Fruit fly (Drosophila melanogaster): ENCODE results near the gene Pgls.

Gene Pgls

dm6 chrX:10876451-10876850 is 29.2 kb downstream of the Pgls start:
- no peak for TF ChIP-seq Sox15 (GFP tag; optimal IDR thresholded peaks at IDR 0.05)
- TF ChIP-seq CG10631 (GFP tag; optimal IDR thresholded peaks at IDR 0.05) = no peak
- no peak for TF ChIP-seq CG11762 (GFP tag; optimal IDR thresholded peaks at IDR 0.05; ENCODE audit: insufficient read depth)

DNA sequence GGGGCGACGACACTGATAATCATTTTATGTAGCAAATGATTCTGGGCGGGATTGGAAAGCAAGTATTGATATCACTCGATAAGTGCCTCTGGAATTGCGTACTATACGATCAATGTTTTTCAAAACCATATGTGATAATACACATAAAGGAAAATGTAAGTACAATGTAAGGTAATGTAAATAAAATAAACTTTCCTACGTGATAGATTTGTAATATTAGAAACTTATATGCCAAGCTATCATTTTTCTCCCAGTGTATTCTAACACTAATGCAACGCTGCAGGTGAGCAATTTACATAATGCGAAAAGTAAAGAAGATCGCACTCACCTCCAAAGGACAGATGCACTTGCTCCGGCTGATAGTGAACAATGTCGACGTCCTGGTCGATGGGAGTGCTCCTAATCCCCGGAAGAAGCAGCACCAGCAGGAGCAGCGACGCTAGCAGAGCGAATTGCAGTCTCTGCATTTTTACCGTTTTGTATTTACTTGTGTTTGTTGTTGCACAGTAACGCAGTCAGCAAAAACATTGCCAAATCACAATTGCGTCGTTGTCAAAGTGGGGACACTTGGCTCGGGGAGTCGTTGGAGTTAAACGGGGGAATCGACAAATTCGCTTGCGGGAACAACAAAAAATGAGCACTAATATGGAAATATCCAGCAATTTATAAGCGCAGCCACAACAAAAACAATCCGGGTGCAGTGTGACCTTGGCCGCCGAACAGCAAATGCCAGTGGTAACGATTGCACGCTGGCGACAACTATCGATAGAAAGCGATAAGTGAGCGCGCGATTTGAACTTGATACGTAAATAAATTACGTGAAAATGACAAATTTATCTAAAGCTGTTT is 30.1 kb downstream of the Pgls start, which contains the start of gene CG1637:
TSS of gene CG1637 (minus strand) at position 807 of the 849 bp plus-strand sequence.
- TF ChIP-seq CG6163 (GFP tag; IDR thresholded peaks at IDR 0.05) (0 out of 3 replicates have a peak, but pooled peaks have one; percentile 17), CG10669 (GFP tag; optimal IDR thresholded peaks at IDR 0.05) (no peak), Met (GFP tag; optimal IDR thresholded peaks at IDR 0.05) (no peak), Blimp-1 (GFP tag; optimal IDR thresholded peaks at IDR 0.05) (no peak), Hr4 (GFP tag; optimal IDR thresholded peaks at IDR 0.05) (peak; percentile 73), pdm3 (GFP tag; optimal IDR thresholded peaks at IDR 0.05) (peak; percentile 8), CG31627 (GFP tag; optimal IDR thresholded peaks at IDR 0.05) (peak; percentile 7), Ets96B (tag; optimal IDR thresholded peaks at IDR 0.05) (peak; percentile 15), eg (GFP tag; IDR thresholded peaks at IDR 0.05) (peak; percentile 59; the same call in 2 of the 3 replicates), esn (GFP tag; optimal IDR thresholded peaks at IDR 0.05) (peak; percentile 10), acj6 (GFP tag; optimal IDR thresholded peaks at IDR 0.05) (peak; percentile 67), CG4318 (GFP tag; optimal IDR thresholded peaks at IDR 0.05) (no peak), Smox (GFP tag; optimal IDR thresholded peaks at IDR 0.05) (no peak), CG8119 (GFP tag; IDR thresholded peaks at IDR 0.05) (peak; percentile 70), topi (GFP tag; optimal IDR thresholded peaks at IDR 0.05) (peak; percentile 48), CG8632 (GFP tag; optimal IDR thresholded peaks at IDR 0.05) (peak; percentile 11), CG10631 (GFP tag; optimal IDR thresholded peaks at IDR 0.05) (peak; percentile 29), CG11762 (GFP tag; optimal IDR thresholded peaks at IDR 0.05; ENCODE audit: insufficient read depth) (peak; percentile 23), Eip75B (GFP tag; optimal IDR thresholded peaks at IDR 0.05) (no peak), Eip78C (GFP tag) (peak; percentile 80), CG8319 (GFP tag; optimal IDR thresholded peaks at IDR 0.05) (peak; percentile 15), Sox14 (GFP tag; optimal IDR thresholded peaks at IDR 0.05) (peak; percentile 22), CG15336 (GFP tag; IDR thresholded peaks at IDR 0.05) (peak; percentile 65), CG6792 (GFP tag; optimal IDR thresholded peaks at IDR 0.05) (peak; percentile 4), lz (GFP tag; optimal IDR thresholded peaks at IDR 0.05) (peak; percentile 24), Ets21C (GFP tag; optimal IDR thresholded peaks at IDR 0.05) (peak; percentile 5), CG1621 (tag; optimal IDR thresholded peaks at IDR 0.05) (peak; percentile 14), CG3919 (GFP tag; optimal IDR thresholded peaks at IDR 0.05) (no peak), CG6276 (GFP tag; optimal IDR thresholded peaks at IDR 0.05) (peak; percentile 45), net (GFP tag; optimal IDR thresholded peaks at IDR 0.05) (peak; percentile 9), svp (GFP tag) (peak; percentile 79), vri (GFP tag; optimal IDR thresholded peaks at IDR 0.05) (peak; percentile 1)

DNA sequence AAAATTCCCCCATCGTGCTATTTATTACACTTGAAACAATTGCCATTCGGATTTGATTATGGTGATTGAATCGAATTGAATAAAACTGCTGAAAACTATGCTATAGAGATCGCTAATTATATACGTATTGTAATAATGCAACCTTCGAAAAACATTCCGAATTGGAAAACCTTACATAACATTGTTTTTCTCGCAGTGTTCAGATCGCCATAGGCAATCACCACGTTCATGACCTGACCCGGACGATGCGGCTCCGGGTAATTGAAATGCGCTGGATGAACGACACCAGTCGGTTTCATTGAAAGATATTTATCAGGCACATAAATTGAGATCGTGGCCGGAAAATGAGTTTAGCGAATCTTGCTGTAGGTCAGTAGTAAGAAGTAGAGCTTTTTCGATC is 35.5 kb downstream of the Pgls start:
- TF ChIP-seq CG6854 (GFP tag; optimal IDR thresholded peaks at IDR 0.05) (no peak), svp (GFP tag) (peak; percentile 88), Sox102F (GFP tag; optimal IDR thresholded peaks at IDR 0.05) (peak; percentile 24), esn (GFP tag; optimal IDR thresholded peaks at IDR 0.05) (peak; percentile 22), CG10669 (GFP tag; optimal IDR thresholded peaks at IDR 0.05) (no peak), CG6792 (GFP tag; optimal IDR thresholded peaks at IDR 0.05) (peak; percentile 1), acj6 (GFP tag; optimal IDR thresholded peaks at IDR 0.05) (no peak), Hr39 (GFP tag; optimal IDR thresholded peaks at IDR 0.05) (peak; percentile 26), Blimp-1 (GFP tag; optimal IDR thresholded peaks at IDR 0.05) (no peak), pdm3 (GFP tag; optimal IDR thresholded peaks at IDR 0.05) (peak; percentile 17), cyc (GFP tag; optimal IDR thresholded peaks at IDR 0.05) (peak; percentile 16), dac (GFP tag; optimal IDR thresholded peaks at IDR 0.05) (no peak), CG31627 (GFP tag; optimal IDR thresholded peaks at IDR 0.05) (peak; percentile 17), spab (GFP tag; optimal IDR thresholded peaks at IDR 0.05) (no peak), Eip93F (GFP tag; optimal IDR thresholded peaks at IDR 0.05) (no peak), CG6163 (GFP tag; IDR thresholded peaks at IDR 0.05) (no peak), lz (GFP tag; optimal IDR thresholded peaks at IDR 0.05) (peak; percentile 23), fd85E (GFP tag; optimal IDR thresholded peaks at IDR 0.05) (no peak), CG4318 (GFP tag; optimal IDR thresholded peaks at IDR 0.05) (no peak), Eip78C (GFP tag) (peak; percentile 51), CG11902 (GFP tag; optimal IDR thresholded peaks at IDR 0.05) (no peak), Met (GFP tag; optimal IDR thresholded peaks at IDR 0.05) (peak; percentile 32), topi (GFP tag; optimal IDR thresholded peaks at IDR 0.05) (peak; percentile 31), CG3919 (GFP tag; optimal IDR thresholded peaks at IDR 0.05) (peak; percentile 18)

All from whole organism, prepupa.